Worm (Caenorhabditis elegans) whole organism, young adult: ENCODE results near the gene vdac-1.

ENCODE experiments used
- B0035.1 ChIP-seq: sonication (generic microtip); optimal IDR thresholded peaks from 2 replicates; lab custom pipeline; 2016; ENCODE audit warnings: missing genetic modification characterization, mild to moderate bottlenecking, missing compliant biosample characterization, missing genotype, missing genetic modification reagents
- C06A6.2 ChIP-seq: fragments of 200-800 bp; sonication (Bioruptor generic); conservative IDR thresholded peaks from 2 replicates; pipeline ENCODE4 v1.3.6; 2022; ENCODE audit warnings: missing genetic modification characterization, missing compliant biosample characterization
- C17E4.6 ChIP-seq: fragments of 200-800 bp; sonication (Bioruptor generic); IDR thresholded peaks from 2 replicates; pipeline ENCODE4 v1.3.6; 2022; ENCODE audit warnings: missing genetic modification reagents, missing genetic modification characterization, missing compliant biosample characterization
- D2030.7 ChIP-seq: fragments of 200-800 bp; sonication (Bioruptor generic); IDR thresholded peaks from 2 replicates; pipeline ENCODE4 v1.3.6; 2022; ENCODE audit warnings: missing genetic modification reagents, missing genetic modification characterization, missing compliant biosample characterization
- F22D6.2 ChIP-seq: sonication (generic microtip); optimal IDR thresholded peaks from 2 replicates; lab custom pipeline; 2016; ENCODE audit warnings: mild to moderate bottlenecking, missing genetic modification characterization, missing compliant biosample characterization
- F23B12.7 ChIP-seq: sonication (generic microtip); optimal IDR thresholded peaks from 2 replicates; lab custom pipeline; 2017; ENCODE audit warnings: missing genetic modification characterization, mild to moderate bottlenecking, missing compliant biosample characterization, antibody characterized with exemption, moderate library complexity; ENCODE audit not compliant: insufficient read depth
- F49E8.2 ChIP-seq: sonication (generic microtip); optimal IDR thresholded peaks from 3 replicates; lab custom pipeline; 2017; ENCODE audit warnings: missing genetic modification characterization, mild to moderate bottlenecking, missing compliant biosample characterization, antibody characterized with exemption, moderate library complexity; ENCODE audit not compliant: insufficient read depth
- F57A8.1 ChIP-seq: fragments of 200-800 bp; sonication (Bioruptor generic); optimal IDR thresholded peaks from 2 replicates; lab custom pipeline; 2018; ENCODE audit warnings: mild to moderate bottlenecking, missing genetic modification characterization, moderate library complexity, missing compliant biosample characterization
- F57C9.4 ChIP-seq: sonication (generic microtip); optimal IDR thresholded peaks from 2 replicates; lab custom pipeline; 2017; ENCODE audit warnings: mild to moderate bottlenecking, missing genetic modification characterization, missing compliant biosample characterization
- T26A5.8 ChIP-seq: sonication (generic microtip); optimal IDR thresholded peaks from 2 replicates; lab custom pipeline; 2016; ENCODE audit warnings: missing genetic modification characterization, missing compliant biosample characterization
- Y56A3A.18 ChIP-seq: fragments of 200-800 bp; sonication (Bioruptor generic); IDR thresholded peaks from 2 replicates; pipeline ENCODE4 v1.3.6; 2022; ENCODE audit warnings: missing genetic modification reagents, missing genetic modification characterization, missing compliant biosample characterization
- Y79H2A.3 ChIP-seq: fragments of 200-800 bp; sonication (Bioruptor generic); conservative IDR thresholded peaks from 2 replicates; pipeline ENCODE4 v1.3.6; 2022; ENCODE audit warnings: missing genetic modification reagents, missing genetic modification characterization, missing compliant biosample characterization
- ZK185.1 ChIP-seq: sonication (generic microtip); optimal IDR thresholded peaks from 2 replicates; lab custom pipeline; 2016; ENCODE audit warnings: mild to moderate bottlenecking, missing genetic modification characterization, missing compliant biosample characterization; ENCODE audit not compliant: poor library complexity, severe bottlenecking
- ama-1 ChIP-seq, 3 experiments: fragments of 150-350 bp in 1 of 3; sonication (generic microtip) in 2 of 3; optimal IDR thresholded peaks; 2 replicates each; lab custom pipeline; 2014 to 2018; ENCODE audit warnings: missing biosample characterization in 2 of 3, missing genetic modification characterization in 2 of 3, missing genetic modification reagents in 2 of 3
- athp-1 ChIP-seq: sonication (generic microtip); optimal IDR thresholded peaks from 2 replicates; lab custom pipeline; 2017; ENCODE audit warnings: mild to moderate bottlenecking, missing genetic modification characterization, missing compliant biosample characterization
- attf-3 ChIP-seq: fragments of 200-800 bp; sonication (Bioruptor generic); conservative IDR thresholded peaks from 2 replicates; pipeline ENCODE4 v1.3.6; 2022; ENCODE audit warnings: missing genetic modification reagents, missing genetic modification characterization, missing compliant biosample characterization
- attf-6 ChIP-seq: fragments of 200-800 bp; sonication (Bioruptor generic); IDR thresholded peaks from 2 replicates; pipeline ENCODE4 v1.3.6; 2022; ENCODE audit warnings: missing genetic modification reagents, missing genetic modification characterization, missing compliant biosample characterization
- bed-1 ChIP-seq: fragments of 200-800 bp; sonication (Bioruptor generic); IDR thresholded peaks from 2 replicates; pipeline ENCODE4 v1.3.6; 2022; ENCODE audit warnings: missing genetic modification reagents, missing genetic modification characterization, missing compliant biosample characterization
- cebp-1 ChIP-seq, 2 experiments: fragments of 200-800 bp in 1 of 2; sonication (Bioruptor generic) in 1 of 2; sonication (generic microtip) in 1 of 2; IDR thresholded peaks in 1 of 2; optimal IDR thresholded peaks in 1 of 2; 2 replicates each; pipeline versions ENCODE4 v1.3.6 to Lab custom; 2017 to 2022; ENCODE audit warnings: missing compliant biosample characterization in 2 of 2, missing genetic modification characterization in 2 of 2, mild to moderate bottlenecking in 1 of 2, missing genetic modification reagents in 1 of 2, moderate library complexity in 1 of 2
- cebp-2 ChIP-seq: fragments of 200-800 bp; sonication (Bioruptor generic); IDR thresholded peaks from 2 replicates; pipeline ENCODE4 v1.3.6; 2022; ENCODE audit warnings: missing genetic modification characterization, missing compliant biosample characterization
- ceh-91 ChIP-seq: fragments of 200-800 bp; sonication (Bioruptor generic); IDR thresholded peaks from 2 replicates; pipeline ENCODE4 v1.3.6; 2022; ENCODE audit warnings: missing genetic modification reagents, missing genetic modification characterization, missing compliant biosample characterization
- him-1 ChIP-seq: sonication (generic microtip); optimal IDR thresholded peaks from 2 replicates; lab custom pipeline; 2016; ENCODE audit warnings: missing genotype, missing genetic modification reagents, missing genetic modification characterization, missing compliant biosample characterization
- hmg-1.2 ChIP-seq: fragments of 200-800 bp; sonication (Bioruptor generic); IDR thresholded peaks from 2 replicates; pipeline ENCODE4 v1.3.6; 2022; ENCODE audit warnings: missing genetic modification reagents, missing genetic modification characterization, missing compliant biosample characterization
- hsf-1 ChIP-seq: fragments of 200-800 bp; sonication (Bioruptor generic); IDR thresholded peaks from 2 replicates; pipeline ENCODE4 v1.3.6; 2022; ENCODE audit warnings: missing genetic modification reagents, missing genetic modification characterization, missing compliant biosample characterization
- lin-26 ChIP-seq: fragments of 200-800 bp; sonication (Bioruptor generic); IDR thresholded peaks from 2 replicates; pipeline ENCODE4 v1.3.6; 2022; ENCODE audit warnings: missing genetic modification reagents, missing genetic modification characterization, missing compliant biosample characterization
- lin-40 ChIP-seq: sonication (generic microtip); optimal IDR thresholded peaks from 2 replicates; lab custom pipeline; 2016; ENCODE audit warnings: missing genetic modification characterization, mild to moderate bottlenecking, missing compliant biosample characterization, missing genotype, missing genetic modification reagents
- lin-54 ChIP-seq: fragments of 200-800 bp; sonication (Bioruptor generic); optimal IDR thresholded peaks from 2 replicates; lab custom pipeline; 2018; ENCODE audit warnings: mild to moderate bottlenecking, missing genetic modification characterization, missing compliant biosample characterization
- lsl-1 ChIP-seq: fragments of 200-800 bp; sonication (Bioruptor generic); optimal IDR thresholded peaks from 2 replicates; lab custom pipeline; 2018; ENCODE audit warnings: mild to moderate bottlenecking, missing genetic modification characterization, moderate library complexity, missing compliant biosample characterization
- madf-10 ChIP-seq: sonication (generic microtip); optimal IDR thresholded peaks from 2 replicates; lab custom pipeline; 2016; ENCODE audit warnings: mild to moderate bottlenecking, missing genetic modification characterization, missing compliant biosample characterization
- mxl-1 ChIP-seq: sonication (generic microtip); optimal IDR thresholded peaks from 2 replicates; lab custom pipeline; 2016; ENCODE audit warnings: missing genetic modification characterization, missing compliant biosample characterization
- nhr-27 ChIP-seq: fragments of 200-800 bp; sonication (Bioruptor generic); optimal IDR thresholded peaks from 2 replicates; lab custom pipeline; 2018; ENCODE audit warnings: mild to moderate bottlenecking, missing genetic modification characterization, moderate library complexity, missing compliant biosample characterization
- nhr-90 ChIP-seq: sonication (generic microtip); optimal IDR thresholded peaks from 2 replicates; lab custom pipeline; 2016; ENCODE audit warnings: missing genotype, mild to moderate bottlenecking, missing genetic modification characterization, missing compliant biosample characterization
- pbrm-1 ChIP-seq: fragments of 200-800 bp; sonication (Bioruptor generic); IDR thresholded peaks from 2 replicates; pipeline ENCODE4 v1.3.6; 2022; ENCODE audit warnings: missing genetic modification reagents, missing genetic modification characterization, missing compliant biosample characterization
- pha-4 ChIP-seq: fragments of 150-350 bp; sonication (generic microtip); optimal IDR thresholded peaks from 2 replicates; lab custom pipeline; 2014; ENCODE audit warnings: missing biosample characterization, missing genetic modification reagents, missing genetic modification characterization
- rec-8 ChIP-seq, 2 experiments: sonication (generic microtip); optimal IDR thresholded peaks; 2 replicates each; lab custom pipeline; 2016; ENCODE audit warnings: mild to moderate bottlenecking in 2 of 2, missing genetic modification characterization in 2 of 2, missing genetic modification reagents in 2 of 2, missing genotype in 2 of 2, missing biosample characterization in 1 of 2, missing compliant biosample characterization in 1 of 2, moderate library complexity in 1 of 2
- repo-1 ChIP-seq: sonication (generic microtip); optimal IDR thresholded peaks from 2 replicates; lab custom pipeline; 2017; ENCODE audit warnings: mild to moderate bottlenecking, missing genetic modification characterization, missing compliant biosample characterization
- sea-2 ChIP-seq: fragments of 200-800 bp; sonication (Bioruptor generic); IDR thresholded peaks from 2 replicates; pipeline ENCODE4 v1.3.6; 2022; ENCODE audit warnings: missing genetic modification characterization, missing compliant biosample characterization
- somi-1 ChIP-seq: fragments of 200-800 bp; sonication (Bioruptor generic); optimal IDR thresholded peaks from 2 replicates; lab custom pipeline; 2018; ENCODE audit warnings: mild to moderate bottlenecking, missing genetic modification characterization, missing compliant biosample characterization
- tbp1 ChIP-seq: fragments of 200-800 bp; sonication (Bioruptor generic); optimal IDR thresholded peaks from 2 replicates; lab custom pipeline; 2018; ENCODE audit warnings: mild to moderate bottlenecking, missing genetic modification characterization, missing compliant biosample characterization
- tlf-1 ChIP-seq: fragments of 200-800 bp; sonication (Bioruptor generic); optimal IDR thresholded peaks from 2 replicates; lab custom pipeline; 2018; ENCODE audit warnings: mild to moderate bottlenecking, missing genetic modification characterization, missing compliant biosample characterization
- unc-62 ChIP-seq: fragments of 150-350 bp; optimal IDR thresholded peaks from 2 replicates; lab custom pipeline; 2014; ENCODE audit warnings: missing biosample characterization, missing genetic modification reagents, missing genetic modification characterization
- zfh-2 ChIP-seq: fragments of 200-800 bp; sonication (Bioruptor generic); conservative IDR thresholded peaks from 2 replicates; pipeline ENCODE4 v1.3.6; 2022; ENCODE audit warnings: missing genetic modification reagents, missing genetic modification characterization, missing compliant biosample characterization
- ztf-18 ChIP-seq: sonication (generic microtip); optimal IDR thresholded peaks from 2 replicates; lab custom pipeline; 2016; ENCODE audit warnings: missing genotype, mild to moderate bottlenecking, missing genetic modification characterization, missing compliant biosample characterization
- ztf-22 ChIP-seq: fragments of 200-800 bp; sonication (Bioruptor generic); optimal IDR thresholded peaks from 2 replicates; lab custom pipeline; 2018; ENCODE audit warnings: mild to moderate bottlenecking, missing genetic modification characterization, moderate library complexity, missing compliant biosample characterization
- ztf-26 ChIP-seq: sonication (generic microtip); optimal IDR thresholded peaks from 2 replicates; lab custom pipeline; 2017; ENCODE audit warnings: missing genetic modification characterization, missing compliant biosample characterization
- ztf-28 ChIP-seq: fragments of 200-800 bp; sonication (Bioruptor generic); IDR thresholded peaks from 2 replicates; pipeline ENCODE4 v1.3.6; 2022; ENCODE audit warnings: missing genetic modification reagents, missing genetic modification characterization, missing compliant biosample characterization

The vdac-1 gene

DNA sequence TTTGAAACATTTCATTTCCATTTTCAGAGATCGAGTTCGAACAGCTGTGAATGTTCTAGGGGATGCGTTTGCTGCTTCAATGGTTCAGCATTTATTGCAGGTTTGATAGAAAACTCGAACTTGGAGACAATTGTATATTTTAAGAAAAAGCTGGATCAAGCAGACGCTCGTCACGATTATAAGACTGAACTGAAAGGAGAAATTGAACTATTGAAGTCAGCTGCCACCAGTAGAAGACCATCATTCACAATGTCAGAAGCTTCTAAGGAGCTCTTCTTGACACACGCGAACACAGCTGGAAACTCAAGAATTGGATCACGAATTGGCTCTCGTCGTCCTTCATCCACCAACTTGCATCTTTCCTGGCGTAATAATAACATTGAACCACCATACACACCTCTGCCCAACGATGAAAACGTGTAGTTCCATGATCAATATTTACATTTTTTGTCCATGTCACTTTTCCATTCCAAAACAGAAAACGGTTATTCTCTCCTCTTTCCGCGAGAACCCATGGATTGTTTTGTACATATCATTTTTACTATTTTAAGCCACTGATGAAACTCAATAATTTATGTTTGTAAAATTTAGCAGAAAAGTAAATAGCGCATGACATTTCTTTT lies 1.7 kb downstream of the vdac-1 start (continued):
- TF ChIP-seq bed-1 (GFP tag; lab: Robert Waterston, UW) (no peak), mxl-1 (tag; lab: Kevin White, UChicago) (peak; percentile 39), hmg-1.2 (GFP tag; lab: Robert Waterston, UW) (peak; percentile 50), unc-62 (GFP tag; lab: Kevin White, UChicago) (no peak), athp-1 (peak; percentile 52), rec-8 (tag; optimal IDR thresholded peaks at IDR 0.05; lab: Kevin White, UChicago) (peak in 1 of 2 experiments; percentile 18), pha-4 (tag; lab: Kevin White, UChicago) (peak; percentile 36), F57C9.4 (tag; lab: Kevin White, UChicago) (peak; percentile 43), ceh-91 (no peak), ztf-22 (peak; percentile 70), repo-1 (tag; lab: Kevin White, UChicago) (peak; percentile 88), lin-54 (GFP tag; lab: Kevin White, UChicago) (peak; percentile 49), F57A8.1 (no peak), C17E4.6 (no peak), F49E8.2 (tag; lab: Kevin White, UChicago) (peak; percentile 59), lin-26 (GFP tag; lab: Robert Waterston, UW) (peak; percentile 55; the same call in 1 of the 2 replicates), sea-2 (GFP tag; lab: Robert Waterston, UW) (no peak), somi-1 (GFP tag; lab: Kevin White, UChicago) (no peak), T26A5.8 (peak; percentile 68), Y56A3A.18 (GFP tag; lab: Robert Waterston, UW) (0 out of 2 replicates have a peak, but pooled peaks have one; percentile 21), lsl-1 (GFP tag; lab: Kevin White, UChicago) (peak; percentile 11), attf-6 (GFP tag; lab: Robert Waterston, UW) (peak; percentile 50), nhr-27 (tag; lab: Kevin White, UChicago) (peak; percentile 54), cebp-2 (GFP tag; lab: Robert Waterston, UW) (peak; percentile 79; the same call in 1 of the 2 replicates), ztf-28 (no peak), ztf-18 (tag; lab: Kevin White, UChicago) (no peak), Y79H2A.3 (GFP tag; lab: Robert Waterston, UW) (0 out of 2 replicates have a peak, but pooled peaks have one; percentile 46), pbrm-1 (GFP tag; lab: Robert Waterston, UW) (peak; percentile 61; the same call in 1 of the 2 replicates), F23B12.7 (tag; lab: Kevin White, UChicago) (no peak), lin-40 (tag; lab: Kevin White, UChicago) (peak; percentile 35), ama-1 (optimal IDR thresholded peaks at IDR 0.05; lab: Kevin White, UChicago) (peak; percentile 93), ama-1 (GFP tag; optimal IDR thresholded peaks at IDR 0.05; lab: Kevin White, UChicago) (peak; percentile 54 to 70), madf-10 (tag; lab: Kevin White, UChicago) (peak; percentile 52), tbp1 (GFP tag; lab: Kevin White, UChicago) (peak; percentile 39), hsf-1 (GFP tag; lab: Robert Waterston, UW) (peak; percentile 67), ZK185.1 (peak; percentile 67), attf-3 (GFP tag; lab: Robert Waterston, UW) (peak; percentile 25; the same call in 1 of the 2 replicates), tlf-1 (peak; percentile 77), zfh-2 (GFP tag; lab: Robert Waterston, UW) (no peak), C06A6.2 (peak; percentile 48; the same call in 1 of the 2 replicates), nhr-90 (tag; lab: Kevin White, UChicago) (peak; percentile 38), F22D6.2 (no peak), B0035.1 (tag; lab: Kevin White, UChicago) (peak; percentile 10), cebp-1 (GFP tag; IDR thresholded peaks at IDR 0.05; lab: Robert Waterston, UW) (no peak), cebp-1 (tag; optimal IDR thresholded peaks at IDR 0.05; lab: Kevin White, UChicago) (peak; percentile 65), ztf-26 (tag; lab: Kevin White, UChicago) (peak; percentile 10), him-1 (peak; percentile 3), D2030.7 (GFP tag; lab: Robert Waterston, UW) (peak; percentile 34; the same call in 1 of the 2 replicates)
